Worm (Caenorhabditis elegans) whole organism, L4 larva: Measurements from ENCODE around the gene K09E9.3.

Experiments used
- D1046.2 ChIP-seq: fragments of 200-800 bp; sonication (Bioruptor generic); IDR thresholded peaks from 2 replicates; pipeline ENCODE4 v1.3.6; 2022; ENCODE audit warnings: missing genetic modification characterization, missing compliant biosample characterization
- Y48G9A.11 ChIP-seq: fragments of 200-800 bp; sonication (Bioruptor generic); IDR thresholded peaks from 2 replicates; pipeline ENCODE4 v1.3.6; 2022; ENCODE audit warnings: missing genetic modification reagents, missing genetic modification characterization, missing compliant biosample characterization
- ZK546.5 ChIP-seq, 2 experiments: sonication (generic microtip); optimal IDR thresholded peaks; 2 replicates each; lab custom pipeline; 2017; ENCODE audit warnings: missing biosample characterization in 2 of 2, missing genetic modification characterization in 2 of 2
- aha-1 ChIP-seq: fragments of 150-350 bp; peaks from one replicate; lab custom pipeline; 2014; ENCODE audit warnings: missing biosample characterization, missing genetic modification characterization
- attf-4 ChIP-seq: sonication (generic microtip); optimal IDR thresholded peaks from 3 replicates; lab custom pipeline; 2017; ENCODE audit warnings: missing biosample characterization, missing genetic modification characterization
- ceh-32 ChIP-seq: sonication (generic microtip); optimal IDR thresholded peaks from 2 replicates; lab custom pipeline; 2016; ENCODE audit warnings: mild to moderate bottlenecking, missing genetic modification characterization, missing compliant biosample characterization; ENCODE audit not compliant: poor library complexity
- dmd-6 ChIP-seq: fragments of 200-800 bp; sonication (Bioruptor generic); IDR thresholded peaks from 2 replicates; pipeline ENCODE4 v1.3.6; 2022; ENCODE audit warnings: missing genetic modification reagents, missing genetic modification characterization, missing compliant biosample characterization
- dmd-9 ChIP-seq: fragments of 200-800 bp; sonication (Bioruptor generic); IDR thresholded peaks from 2 replicates; pipeline ENCODE4 v1.3.6; 2022; ENCODE audit warnings: missing genetic modification reagents, missing genetic modification characterization, missing compliant biosample characterization
- dpl-1 ChIP-seq: fragments of 150-350 bp; optimal IDR thresholded peaks from 2 replicates; lab custom pipeline; 2014; ENCODE audit warnings: missing biosample characterization, missing genetic modification reagents, missing genetic modification characterization
- dve-1 ChIP-seq: sonication (generic microtip); optimal IDR thresholded peaks from 2 replicates; lab custom pipeline; 2017; ENCODE audit warnings: antibody characterized with exemption, mild to moderate bottlenecking, missing genetic modification characterization, missing compliant biosample characterization; ENCODE audit not compliant: insufficient read depth
- gei-8 ChIP-seq: fragments of 200-800 bp; sonication (Bioruptor generic); optimal IDR thresholded peaks from 2 replicates; lab custom pipeline; 2018; ENCODE audit warnings: mild to moderate bottlenecking, missing genetic modification characterization, missing compliant biosample characterization
- hif-1 ChIP-seq, 2 experiments: sonication (generic microtip); optimal IDR thresholded peaks; 2 replicates each; lab custom pipeline; 2016 to 2017; ENCODE audit warnings: missing compliant biosample characterization in 2 of 2, missing genetic modification characterization in 2 of 2, missing genetic modification reagents in 2 of 2, missing genotype in 2 of 2, mild to moderate bottlenecking in 1 of 2
- hlh-11 ChIP-seq: fragments of 200-800 bp; sonication (Bioruptor generic); optimal IDR thresholded peaks from 2 replicates; lab custom pipeline; 2018; ENCODE audit warnings: mild to moderate bottlenecking, missing genetic modification characterization, missing compliant biosample characterization
- hlh-30 ChIP-seq: sonication (generic microtip); optimal IDR thresholded peaks from 2 replicates; lab custom pipeline; 2017; ENCODE audit warnings: antibody characterized with exemption, mild to moderate bottlenecking, missing genetic modification characterization, missing compliant biosample characterization; ENCODE audit not compliant: insufficient read depth
- lin-39 ChIP-seq: fragments of 150-350 bp; optimal IDR thresholded peaks from 2 replicates; lab custom pipeline; 2014; ENCODE audit warnings: missing biosample characterization, missing genetic modification reagents, missing genetic modification characterization
- lsy-2 ChIP-seq, 2 experiments: fragments of 150-350 bp in 1 of 2; sonication (generic microtip) in 1 of 2; optimal IDR thresholded peaks; 2 replicates each; lab custom pipeline; 2014 to 2017; ENCODE audit warnings: missing biosample characterization in 2 of 2, missing genetic modification characterization in 2 of 2
- madf-5 ChIP-seq, 2 experiments: fragments of 200-800 bp; sonication (Bioruptor generic); IDR thresholded peaks; 2 replicates each; pipeline ENCODE4 v1.3.6; 2022; ENCODE audit warnings: missing compliant biosample characterization in 2 of 2, missing genetic modification characterization in 2 of 2
- mdl-1 ChIP-seq, 2 experiments: fragments of 150-350 bp in 1 of 2; sonication (generic microtip) in 1 of 2; optimal IDR thresholded peaks; 2 replicates each; lab custom pipeline; 2014 to 2017; ENCODE audit warnings: missing biosample characterization in 2 of 2, missing genetic modification characterization in 2 of 2
- mxl-2 ChIP-seq: fragments of 200-800 bp; sonication (Bioruptor generic); conservative IDR thresholded peaks from 2 replicates; pipeline ENCODE4 v1.3.6; 2022; ENCODE audit warnings: missing genetic modification reagents, missing genetic modification characterization, missing compliant biosample characterization
- nhr-10 ChIP-seq: fragments of 150-350 bp; optimal IDR thresholded peaks from 2 replicates; lab custom pipeline; 2014; ENCODE audit warnings: missing biosample characterization, missing genetic modification characterization
- nhr-25 ChIP-seq: sonication (generic microtip); optimal IDR thresholded peaks from 2 replicates; lab custom pipeline; 2017; ENCODE audit warnings: missing genetic modification characterization, mild to moderate bottlenecking, missing compliant biosample characterization, antibody characterized with exemption, moderate library complexity, borderline replicate concordance; ENCODE audit not compliant: insufficient read depth
- nhr-28 ChIP-seq: fragments of 150-350 bp; optimal IDR thresholded peaks from 2 replicates; lab custom pipeline; 2014; ENCODE audit warnings: missing biosample characterization, missing genetic modification characterization
- pqm-1 ChIP-seq: sonication (generic microtip); optimal IDR thresholded peaks from 2 replicates; lab custom pipeline; 2017; ENCODE audit warnings: missing biosample characterization, missing genetic modification characterization
- set-16 ChIP-seq: fragments of 200-800 bp; sonication (Bioruptor generic); IDR thresholded peaks from 2 replicates; pipeline ENCODE4 v1.3.6; 2022; ENCODE audit warnings: missing genetic modification reagents, missing genetic modification characterization, missing compliant biosample characterization
- tra-1 ChIP-seq: fragments of 200-800 bp; sonication (Bioruptor generic); IDR thresholded peaks from 2 replicates; pipeline ENCODE4 v1.3.6; 2022; ENCODE audit warnings: missing genetic modification reagents, missing genetic modification characterization, missing compliant biosample characterization
- unc-130 ChIP-seq: sonication (generic microtip); optimal IDR thresholded peaks from 2 replicates; lab custom pipeline; 2016; ENCODE audit warnings: missing genetic modification reagents, missing genetic modification characterization, missing compliant biosample characterization
- unc-62 ChIP-seq, 3 experiments: fragments of 150-350 bp in 1 of 3; sonication (generic microtip); optimal IDR thresholded peaks in 2 of 3; peaks in 1 of 3; 1 replicate in 1 of 3; 2 replicates in 2 of 3; lab custom pipeline; 2014 to 2017; ENCODE audit warnings: missing biosample characterization in 3 of 3, missing genetic modification characterization in 3 of 3, missing genetic modification reagents in 3 of 3, missing genotype in 1 of 3
- zfp-2 ChIP-seq: sonication (generic microtip); optimal IDR thresholded peaks from 2 replicates; lab custom pipeline; 2016; ENCODE audit warnings: mild to moderate bottlenecking, missing genetic modification characterization, missing compliant biosample characterization
- zip-11 ChIP-seq: fragments of 200-800 bp; sonication (Bioruptor generic); IDR thresholded peaks from 2 replicates; pipeline ENCODE4 v1.3.6; 2022; ENCODE audit warnings: missing genetic modification characterization, missing compliant biosample characterization
- ztf-7 ChIP-seq: fragments of 150-350 bp; optimal IDR thresholded peaks from 2 replicates; lab custom pipeline; 2014; ENCODE audit warnings: missing biosample characterization, missing genetic modification characterization

The K09E9.3 gene

DNA sequence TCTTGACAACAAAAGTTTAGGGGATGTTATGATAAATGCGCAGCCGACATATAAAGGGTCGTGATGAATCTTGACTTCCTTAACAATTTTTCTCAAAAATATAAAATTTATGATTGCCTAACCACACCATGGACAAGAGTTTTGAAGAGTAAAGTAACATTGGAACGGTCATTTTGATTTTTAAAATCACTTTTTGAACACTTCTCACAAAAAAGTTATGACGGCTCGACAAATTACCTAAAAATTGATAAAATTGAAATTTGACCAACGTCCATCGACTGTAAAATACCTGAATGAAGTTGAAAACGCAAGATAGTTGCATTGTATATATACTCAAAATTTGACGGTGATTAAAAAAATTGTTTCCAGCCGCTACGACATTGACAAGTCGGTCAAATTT, 15.3 kb upstream of the K09E9.3 start:
- TF ChIP-seq aha-1 (tag; lab: Kevin White, UChicago) (peak; percentile 95), zip-11 (no peak)
- TF ChIP-seq, all 104 proteins: peak for 1

DNA sequence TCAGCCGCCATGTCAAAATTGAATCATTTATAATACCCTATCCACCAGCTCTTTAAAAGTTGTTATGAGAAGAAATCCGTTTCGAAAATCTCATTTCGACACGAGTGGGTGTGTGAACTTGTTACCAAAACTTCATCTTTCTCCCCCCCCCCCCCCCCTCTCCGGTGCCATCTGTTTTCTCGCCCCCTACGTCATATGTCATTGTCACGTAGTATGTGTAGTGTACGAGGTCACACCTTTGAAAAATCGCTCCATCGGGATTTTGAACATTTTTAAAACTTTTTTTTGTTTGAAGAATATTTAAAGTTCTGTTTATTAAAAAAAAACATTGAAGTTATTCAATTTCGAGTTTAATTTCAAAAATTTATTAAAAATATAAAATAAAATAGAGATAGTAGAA, 14.2 kb upstream of the K09E9.3 start:
- no peak for TF ChIP-seq gei-8
- TF ChIP-seq nhr-28 (tag; lab: Kevin White, UChicago), result peak; percentile 24
- no peak for TF ChIP-seq tra-1 (GFP tag; lab: Robert Waterston, UW)
- peak; percentile 30 for TF ChIP-seq hlh-11 (tag; lab: Kevin White, UChicago)
- no peak for TF ChIP-seq D1046.2
- peak; percentile 54 for TF ChIP-seq hlh-30
- TF ChIP-seq zfp-2 (tag; lab: Kevin White, UChicago), result no peak

ce11 chrX:15626119-15626850, 12.7 kb upstream of the K09E9.3 start:
- TF ChIP-seq madf-5 (GFP tag; IDR thresholded peaks at IDR 0.05; lab: Robert Waterston, UW) (no peak), dmd-6 (GFP tag; lab: Robert Waterston, UW) (peak; percentile 27; the same call in 1 of the 2 replicates), ztf-7 (tag; lab: Kevin White, UChicago) (no peak), mdl-1 (tag; optimal IDR thresholded peaks at IDR 0.05; lab: Kevin White, UChicago) (peak in 1 of 2 experiments; percentile 14), aha-1 (tag; lab: Kevin White, UChicago) (peak; percentile 88), unc-62 (GFP tag; optimal IDR thresholded peaks at IDR 0.05 in 1 of 2; lab: Kevin White, UChicago) (peak in 1 of 2 experiments; percentile 97), unc-62 (tag; optimal IDR thresholded peaks at IDR 0.05; lab: Kevin White, UChicago) (no peak), hlh-30 (peak; percentile 4), nhr-28 (tag; lab: Kevin White, UChicago) (peak; percentile 46), hlh-11 (tag; lab: Kevin White, UChicago) (no peak)

DNA sequence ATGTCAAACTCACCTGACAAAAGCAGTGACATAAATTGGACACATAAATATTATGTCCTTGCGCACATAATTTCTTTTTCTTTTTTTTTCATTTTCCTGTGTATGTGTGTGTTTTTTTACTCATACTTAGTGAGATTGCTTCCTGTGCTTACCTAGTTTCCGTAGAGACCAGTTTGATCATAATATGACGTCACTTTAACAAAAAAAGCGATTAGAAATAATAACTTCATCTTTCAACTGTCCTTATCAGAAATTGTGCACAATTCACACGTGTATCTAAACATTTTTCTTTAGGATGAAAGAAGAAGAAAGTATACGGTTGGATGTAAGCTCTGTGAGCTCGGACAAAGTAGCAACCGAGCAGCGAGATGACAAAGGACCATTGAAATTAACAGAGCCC, 8.4 kb upstream of the K09E9.3 start:
- TF ChIP-seq nhr-10 (no peak), dpl-1 (GFP tag; lab: Kevin White, UChicago) (no peak), hlh-11 (tag; lab: Kevin White, UChicago) (peak; percentile 9), madf-5 (GFP tag; IDR thresholded peaks at IDR 0.05; lab: Robert Waterston, UW) (no peak), nhr-25 (tag; lab: Kevin White, UChicago) (no peak), dve-1 (tag; lab: Kevin White, UChicago) (peak; percentile 22), D1046.2 (no peak), lsy-2 (tag; optimal IDR thresholded peaks at IDR 0.05; lab: Kevin White, UChicago) (peak in 1 of 2 experiments; percentile 8), attf-4 (no peak), Y48G9A.11 (GFP tag; lab: Robert Waterston, UW) (no peak), mdl-1 (tag; optimal IDR thresholded peaks at IDR 0.05; lab: Kevin White, UChicago) (peak in 1 of 2 experiments; percentile 61), lin-39 (tag; lab: Kevin White, UChicago) (no peak), ZK546.5 (tag; optimal IDR thresholded peaks at IDR 0.05; lab: Kevin White, UChicago) (no peak), dmd-6 (GFP tag; lab: Robert Waterston, UW) (peak; percentile 47), pqm-1 (tag; lab: Kevin White, UChicago) (peak; percentile 24), dmd-9 (no peak)

DNA sequence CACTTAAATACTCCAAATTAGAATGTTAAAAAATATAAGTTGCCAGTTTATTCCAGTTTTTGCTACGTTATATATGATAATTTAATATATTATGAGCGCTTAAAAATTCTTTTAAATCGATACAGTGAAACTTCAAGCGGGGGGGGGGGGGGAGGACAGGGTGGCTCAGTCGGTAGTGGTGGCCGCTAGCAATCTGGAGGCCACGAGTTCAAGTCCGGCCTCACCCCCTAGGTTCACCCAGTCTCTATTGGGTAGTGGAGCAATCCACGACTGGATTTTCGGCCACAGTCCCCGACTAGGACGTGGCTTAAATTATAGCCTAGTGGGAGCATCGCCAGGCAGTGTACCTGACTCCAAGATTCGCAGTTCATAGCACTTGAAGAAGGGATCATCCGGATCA, 7.4 kb upstream of the K09E9.3 start:
- TF ChIP-seq mxl-2 (GFP tag; lab: Robert Waterston, UW) (no peak), hif-1 (tag; optimal IDR thresholded peaks at IDR 0.05; lab: Kevin White, UChicago) (no peak), ceh-32 (tag; lab: Kevin White, UChicago) (no peak), set-16 (GFP tag; lab: Robert Waterston, UW) (peak; percentile 82), unc-130 (GFP tag; lab: Kevin White, UChicago) (no peak)
- TF ChIP-seq, all 104 proteins: peak for 1
